Worm (Caenorhabditis elegans): Measurements from ENCODE around the gene ZC116.1.

DNA sequence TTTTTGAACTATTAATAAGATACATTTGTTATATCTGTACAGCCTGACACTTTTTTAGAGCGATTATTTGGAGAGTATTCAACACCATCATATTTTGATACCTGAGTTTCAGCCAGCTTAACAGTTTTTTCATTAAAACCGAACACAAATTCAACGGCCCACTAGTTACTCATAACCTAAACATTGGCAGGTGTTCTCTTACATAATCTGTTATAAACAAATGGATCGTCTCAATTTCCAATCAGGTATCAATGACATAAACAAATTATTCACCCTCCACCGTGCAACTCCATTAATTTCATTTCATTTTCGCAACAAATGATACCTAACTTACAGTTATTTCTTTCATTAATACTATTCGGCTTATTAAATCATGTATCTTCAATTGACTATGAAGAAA, 1.4 kb downstream of the ZC116.1 start, which contains the start of gene cubn-1:
- TF ChIP-seq him-1 (tag; optimal IDR thresholded peaks at IDR 0.05) (no peak), dao-5 (tag; optimal IDR thresholded peaks at IDR 0.05) (no peak)

Measured in whole organism, L4/young adult.